Fruit fly (Drosophila melanogaster): ENCODE measurements around the gene Wnt5.
A peak's percentile ranks its signal among the peaks of the same experiment; 100 is the strongest.

Gene Wnt5

DNA sequence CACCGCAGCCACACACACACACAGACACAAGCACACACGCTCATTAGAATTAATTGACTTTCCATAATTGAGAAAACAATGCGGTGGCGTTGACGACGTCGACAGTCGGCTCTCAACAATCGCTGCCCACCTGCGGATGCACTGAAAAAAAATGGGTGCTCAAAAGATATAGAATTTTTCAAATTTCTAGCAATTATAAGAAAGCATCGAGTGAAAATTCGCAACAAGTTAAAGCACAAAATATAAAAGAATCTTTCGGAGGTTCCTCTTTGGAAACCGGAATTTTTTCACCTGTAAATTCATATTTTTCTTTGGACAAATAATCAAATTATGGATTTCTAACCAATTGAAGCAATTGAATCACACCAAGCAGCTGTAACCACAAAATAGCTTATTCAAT is 36.7 kb upstream of the Wnt5 start (continued):
- TF ChIP-seq CG9609 (GFP tag; optimal IDR thresholded peaks at IDR 0.05) (no peak), Neu2 (GFP tag; optimal IDR thresholded peaks at IDR 0.05; ENCODE audit: borderline replicate concordance) (no peak), Taf1 (GFP tag; IDR thresholded peaks at IDR 0.05) (no peak), Hr3 (GFP tag; optimal IDR thresholded peaks at IDR 0.05) (no peak), CG17186 (GFP tag; optimal IDR thresholded peaks at IDR 0.05) (no peak), CG2202 (tag; optimal IDR thresholded peaks at IDR 0.05) (no peak), CG15514 (GFP tag; optimal IDR thresholded peaks at IDR 0.05) (no peak), MTF-1 (GFP tag; optimal IDR thresholded peaks at IDR 0.05; ENCODE audit: borderline replicate concordance) (no peak), CG13296 (GFP tag; optimal IDR thresholded peaks at IDR 0.05) (no peak), ash1 (GFP tag; optimal IDR thresholded peaks at IDR 0.05) (no peak), pfk (GFP tag; optimal IDR thresholded peaks at IDR 0.05) (no peak), Dref (GFP tag; IDR thresholded peaks at IDR 0.05) (no peak), nom (GFP tag; optimal IDR thresholded peaks at IDR 0.05) (no peak), Sry-β (GFP tag; optimal IDR thresholded peaks at IDR 0.05) (no peak), Hmr (GFP tag; optimal IDR thresholded peaks at IDR 0.05) (no peak), CG6791 (GFP tag; IDR thresholded peaks at IDR 0.05; ENCODE audit: partially characterized antibody) (no peak), Ets65A (GFP tag) (no peak), CG3995 (GFP tag; optimal IDR thresholded peaks at IDR 0.05) (no peak), CG6689 (GFP tag; IDR thresholded peaks at IDR 0.05) (no peak), CG8765 (GFP tag; IDR thresholded peaks at IDR 0.05) (peak; percentile 8; the same call in 1 of the 2 replicates), ara (GFP tag; IDR thresholded peaks at IDR 0.05) (no peak), repo (GFP tag; optimal IDR thresholded peaks at IDR 0.05) (no peak), CG13775 (GFP tag; optimal IDR thresholded peaks at IDR 0.05) (no peak), NFAT (GFP tag; IDR thresholded peaks at IDR 0.05) (no peak), CHES-1-like (GFP tag; optimal IDR thresholded peaks at IDR 0.05) (no peak), crc (GFP tag; optimal IDR thresholded peaks at IDR 0.05) (no peak), crol (GFP tag; IDR thresholded peaks at IDR 0.05) (no peak), fd96Cb (tag; optimal IDR thresholded peaks at IDR 0.05) (peak; percentile 30), CG12744 (GFP tag; optimal IDR thresholded peaks at IDR 0.05) (no peak), klu (GFP tag; IDR thresholded peaks at IDR 0.05) (no peak), Nf-YB (GFP tag; optimal IDR thresholded peaks at IDR 0.05) (no peak), Ssrp (tag; optimal IDR thresholded peaks at IDR 0.05) (peak; percentile 28), CG12659 (GFP tag; optimal IDR thresholded peaks at IDR 0.05) (no peak), CG1529 (GFP tag; optimal IDR thresholded peaks at IDR 0.05) (no peak), ATbp (GFP tag; optimal IDR thresholded peaks at IDR 0.05) (peak; percentile 15), stwl (tag; optimal IDR thresholded peaks at IDR 0.05) (no peak), CG8924 (tag; optimal IDR thresholded peaks at IDR 0.05) (no peak), gcm (GFP tag; optimal IDR thresholded peaks at IDR 0.05) (no peak), jumu (GFP tag; optimal IDR thresholded peaks at IDR 0.05) (no peak), Hey (tag; optimal IDR thresholded peaks at IDR 0.05) (no peak), CG17359 (tag; optimal IDR thresholded peaks at IDR 0.05) (peak; percentile 8), CG12769 (tag; optimal IDR thresholded peaks at IDR 0.05) (no peak), phol (tag; optimal IDR thresholded peaks at IDR 0.05) (peak; percentile 47), ase (GFP tag; IDR thresholded peaks at IDR 0.05) (no peak), Drgx (GFP tag; IDR thresholded peaks at IDR 0.05) (peak; percentile 60), Eip74EF (GFP tag; optimal IDR thresholded peaks at IDR 0.05) (no peak), CG15601 (tag; optimal IDR thresholded peaks at IDR 0.05) (no peak), CG7372 (GFP tag; IDR thresholded peaks at IDR 0.05) (no peak), CG13287 (GFP tag; IDR thresholded peaks at IDR 0.05; ENCODE audit: partially characterized antibody) (no peak), az2 (GFP tag; optimal IDR thresholded peaks at IDR 0.05) (peak; percentile 26), CG15269 (tag; optimal IDR thresholded peaks at IDR 0.05) (no peak)

All from whole organism, embryonic.